Fruit fly (Drosophila melanogaster) whole organism, embryonic: Measurements from ENCODE around the gene SerRS.

Experiments
- CG1024 ChIP-seq: fragments of 200-800 bp; sonication (Bioruptor generic); IDR thresholded peaks from 2 replicates; pipeline ENCODE4 v1.3.6; 2022; ENCODE audit warnings: missing biosample characterization, missing genetic modification characterization
- CG10543 ChIP-seq: fragments of 200-800 bp; sonication (Bioruptor generic); optimal IDR thresholded peaks from 3 replicates; lab custom pipeline; 2017; ENCODE audit warnings: missing biosample characterization, mild to moderate bottlenecking, missing genetic modification characterization, moderate library complexity
- CG11504 ChIP-seq: fragments of 200-800 bp; sonication (Bioruptor generic); optimal IDR thresholded peaks from 3 replicates; lab custom pipeline; 2019; ENCODE audit warnings: missing biosample characterization, mild to moderate bottlenecking, missing genetic modification characterization, moderate library complexity
- CG11560 ChIP-seq: fragments of 200-800 bp; sonication (Bioruptor generic); IDR thresholded peaks from 3 replicates; pipeline ENCODE4 v1.3.6; 2022; ENCODE audit warnings: missing biosample characterization, missing genetic modification characterization
- CG11696 ChIP-seq: fragments of 200-800 bp; sonication (Bioruptor generic); IDR thresholded peaks from 2 replicates; pipeline ENCODE4 v1.3.6; 2022; ENCODE audit warnings: missing biosample characterization, missing genetic modification characterization
- CG13624 ChIP-seq: fragments of 200-800 bp; sonication (Bioruptor generic); optimal IDR thresholded peaks from 2 replicates; lab custom pipeline; 2016; ENCODE audit warnings: missing biosample characterization, missing genetic modification characterization
- CG1602 ChIP-seq: fragments of 200-800 bp; sonication (Bioruptor generic); optimal IDR thresholded peaks from 3 replicates; lab custom pipeline; 2016; ENCODE audit warnings: missing biosample characterization, missing genetic modification characterization
- CG16815 ChIP-seq: fragments of 200-800 bp; sonication (Bioruptor generic); optimal IDR thresholded peaks from 3 replicates; lab custom pipeline; 2017; ENCODE audit warnings: missing biosample characterization, mild to moderate bottlenecking, missing genetic modification characterization
- CG17186 ChIP-seq: fragments of 200-800 bp; sonication (Bioruptor generic); optimal IDR thresholded peaks from 3 replicates; lab custom pipeline; 2017; ENCODE audit warnings: missing biosample characterization, missing genetic modification reagents, missing genetic modification characterization
- CG17385 ChIP-seq: fragments of 200-800 bp; sonication (Bioruptor generic); optimal IDR thresholded peaks from 3 replicates; lab custom pipeline; 2018; ENCODE audit warnings: missing biosample characterization, mild to moderate bottlenecking, missing genetic modification characterization
- CG30431 ChIP-seq: fragments of 200-800 bp; sonication (Bioruptor generic); optimal IDR thresholded peaks from 2 replicates; lab custom pipeline; 2017; ENCODE audit warnings: missing biosample characterization, missing genetic modification characterization
- CG3065 ChIP-seq: fragments of 200-800 bp; sonication (Bioruptor generic); optimal IDR thresholded peaks from 2 replicates; lab custom pipeline; 2016; ENCODE audit warnings: missing biosample characterization, missing genetic modification characterization
- CG31441 ChIP-seq: fragments of 200-800 bp; sonication (Bioruptor generic); IDR thresholded peaks from 2 replicates; pipeline ENCODE4 v1.3.6; 2022; ENCODE audit warnings: missing biosample characterization, missing genetic modification characterization
- CG32532 ChIP-seq: fragments of 200-800 bp; sonication (Bioruptor generic); IDR thresholded peaks from 2 replicates; pipeline ENCODE4 v1.3.6; 2022; ENCODE audit warnings: missing biosample characterization, missing genetic modification characterization
- CG33557 ChIP-seq: fragments of 200-800 bp; sonication (Bioruptor generic); optimal IDR thresholded peaks from 2 replicates; lab custom pipeline; 2019; ENCODE audit warnings: missing biosample characterization, mild to moderate bottlenecking, missing genetic modification characterization, moderate library complexity
- CG5180 ChIP-seq: fragments of 200-800 bp; sonication (Bioruptor generic); optimal IDR thresholded peaks from 3 replicates; lab custom pipeline; 2017; ENCODE audit warnings: missing biosample characterization, missing genetic modification characterization, mild to moderate bottlenecking, moderate library complexity, missing genetic modification reagents
- CG6689 ChIP-seq: fragments of 200-800 bp; sonication (Bioruptor generic); IDR thresholded peaks from 2 replicates; pipeline ENCODE4 v1.3.6; 2022; ENCODE audit warnings: missing biosample characterization, missing genetic modification characterization
- CG7556 ChIP-seq: fragments of 200-800 bp; sonication (Bioruptor generic); optimal IDR thresholded peaks from 2 replicates; lab custom pipeline; 2017; ENCODE audit warnings: missing biosample characterization, mild to moderate bottlenecking, missing genetic modification characterization
- CG7928 ChIP-seq: fragments of 200-800 bp; sonication (Bioruptor generic); optimal IDR thresholded peaks from 2 replicates; lab custom pipeline; 2017; ENCODE audit warnings: missing biosample characterization, mild to moderate bottlenecking, missing genetic modification characterization
- CG9932 ChIP-seq: fragments of 200-800 bp; sonication (Bioruptor generic); IDR thresholded peaks from 2 replicates; pipeline ENCODE4 v1.3.6; 2022; ENCODE audit warnings: missing biosample characterization, missing genetic modification characterization
- Deaf1 ChIP-seq: fragments of 200-800 bp; optimal IDR thresholded peaks from 3 replicates; lab custom pipeline; 2019; ENCODE audit warnings: missing biosample characterization, mild to moderate bottlenecking, missing genetic modification characterization, moderate library complexity
- Dip2 ChIP-seq: fragments of 200-800 bp; sonication (Bioruptor generic); IDR thresholded peaks from 2 replicates; pipeline ENCODE4 v1.3.6; 2022; ENCODE audit warnings: missing biosample characterization, missing genetic modification characterization
- Doc2 ChIP-seq: fragments of 200-800 bp; sonication (Bioruptor generic); IDR thresholded peaks from 2 replicates; pipeline ENCODE4 v1.3.6; 2022; ENCODE audit warnings: missing biosample characterization, missing genetic modification characterization
- Dp ChIP-seq: fragments of 200-800 bp; sonication (Bioruptor generic); optimal IDR thresholded peaks from 2 replicates; lab custom pipeline; 2018; ENCODE audit warnings: missing biosample characterization, mild to moderate bottlenecking, missing genetic modification characterization, moderate library complexity
- Ets65A ChIP-seq: fragments of 200-800 bp; sonication (Bioruptor generic); peaks from one replicate; lab custom pipeline; 2016; ENCODE audit warnings: missing biosample characterization, missing genetic modification characterization
- Ets97D ChIP-seq: fragments of 200-800 bp; sonication (Bioruptor generic); optimal IDR thresholded peaks from 3 replicates; lab custom pipeline; 2016; ENCODE audit warnings: missing biosample characterization, missing genetic modification characterization
- Gsc ChIP-seq: fragments of 200-800 bp; sonication (Bioruptor generic); IDR thresholded peaks from 2 replicates; pipeline ENCODE4 v1.3.6; 2022; ENCODE audit warnings: missing biosample characterization, missing genetic modification characterization
- Hr3 ChIP-seq: fragments of 200-800 bp; sonication (Bioruptor generic); optimal IDR thresholded peaks from 3 replicates; lab custom pipeline; 2016; ENCODE audit warnings: missing biosample characterization, missing genetic modification characterization
- Hsf ChIP-seq: fragments of 200-800 bp; sonication (Bioruptor generic); optimal IDR thresholded peaks from 3 replicates; lab custom pipeline; 2016; ENCODE audit warnings: missing biosample characterization, missing genetic modification characterization
- Nf-YA ChIP-seq: fragments of 200-800 bp; sonication (Bioruptor generic); IDR thresholded peaks from 2 replicates; pipeline ENCODE4 v1.3.6; 2022; ENCODE audit warnings: missing biosample characterization, missing genetic modification characterization
- NfI ChIP-seq: fragments of 200-800 bp; sonication (Bioruptor generic); optimal IDR thresholded peaks from 3 replicates; lab custom pipeline; 2018; ENCODE audit warnings: missing biosample characterization, mild to moderate bottlenecking, missing genetic modification characterization, moderate library complexity
- Side ChIP-seq: fragments of 200-800 bp; sonication (Bioruptor generic); optimal IDR thresholded peaks from 2 replicates; lab custom pipeline; 2016; ENCODE audit warnings: missing biosample characterization, missing genetic modification characterization
- ap ChIP-seq: fragments of 200-800 bp; sonication (Bioruptor generic); IDR thresholded peaks from 2 replicates; pipeline ENCODE4 v1.3.6; 2022; ENCODE audit warnings: missing biosample characterization, missing genetic modification characterization
- bab2 ChIP-seq: fragments of 200-800 bp; sonication (Bioruptor generic); optimal IDR thresholded peaks from 2 replicates; lab custom pipeline; 2016; ENCODE audit warnings: missing biosample characterization, missing genetic modification characterization
- caup ChIP-seq: fragments of 200-800 bp; sonication (Bioruptor generic); optimal IDR thresholded peaks from 3 replicates; lab custom pipeline; 2017; ENCODE audit warnings: missing biosample characterization, mild to moderate bottlenecking, missing genetic modification characterization, moderate library complexity; ENCODE audit not compliant: severe bottlenecking
- dmrt99B ChIP-seq: fragments of 200-800 bp; sonication (Bioruptor generic); optimal IDR thresholded peaks from 2 replicates; lab custom pipeline; 2018; ENCODE audit warnings: missing biosample characterization, mild to moderate bottlenecking, missing genetic modification characterization, moderate library complexity
- ewg ChIP-seq: fragments of 200-800 bp; sonication (Bioruptor generic); optimal IDR thresholded peaks from 3 replicates; lab custom pipeline; 2017; ENCODE audit warnings: mild to moderate bottlenecking, missing biosample characterization, missing genetic modification reagents, missing genetic modification characterization
- eyg ChIP-seq: fragments of 200-800 bp; sonication (Bioruptor generic); optimal IDR thresholded peaks from 3 replicates; lab custom pipeline; 2016; ENCODE audit warnings: missing biosample characterization, missing genetic modification characterization
- fd64A ChIP-seq: fragments of 200-800 bp; sonication (Bioruptor generic); optimal IDR thresholded peaks from 3 replicates; lab custom pipeline; 2018; ENCODE audit warnings: missing biosample characterization, mild to moderate bottlenecking, missing genetic modification characterization
- ftz-f1 ChIP-seq: fragments of 200-800 bp; sonication (Bioruptor generic); optimal IDR thresholded peaks from 2 replicates; lab custom pipeline; 2016; ENCODE audit warnings: missing biosample characterization, missing genetic modification characterization
- gem ChIP-seq: fragments of 200-800 bp; sonication (Bioruptor generic); optimal IDR thresholded peaks from 2 replicates; lab custom pipeline; 2019; ENCODE audit warnings: missing biosample characterization, mild to moderate bottlenecking, missing genetic modification characterization, moderate library complexity
- grau ChIP-seq: fragments of 200-800 bp; optimal IDR thresholded peaks from 3 replicates; lab custom pipeline; 2019; ENCODE audit warnings: missing biosample characterization, mild to moderate bottlenecking, missing genetic modification characterization, moderate library complexity
- pan ChIP-seq, 4 experiments: fragments of >200 bp in 3 of 4; fragments of 200-800 bp in 1 of 4; sonication (Bioruptor generic) in 1 of 4; optimal IDR thresholded peaks in 3 of 4; IDR thresholded peaks in 1 of 4; 2 replicates each; pipeline versions ENCODE4 v1.3.6 to Lab custom; 2017 to 2022; ENCODE audit warnings: missing biosample characterization in 2 of 4, missing genetic modification characterization in 2 of 4, mixed read lengths in 1 of 4
- repo ChIP-seq: fragments of 200-800 bp; sonication (Bioruptor generic); optimal IDR thresholded peaks from 2 replicates; lab custom pipeline; 2016; ENCODE audit warnings: missing biosample characterization, missing genetic modification characterization
- sens ChIP-seq: fragments of 200-800 bp; sonication (Bioruptor generic); peaks from one replicate; lab custom pipeline; 2016; ENCODE audit warnings: missing biosample characterization, missing genetic modification characterization
- slp2 ChIP-seq: fragments of 200-800 bp; sonication (Bioruptor generic); optimal IDR thresholded peaks from 2 replicates; lab custom pipeline; 2016; ENCODE audit warnings: missing biosample characterization, missing genetic modification characterization
- ssp ChIP-seq: fragments of 200-800 bp; sonication (Bioruptor generic); IDR thresholded peaks from 2 replicates; pipeline ENCODE4 v1.3.6; 2022; ENCODE audit warnings: missing biosample characterization, missing genetic modification characterization
- zen ChIP-seq: fragments of 200-800 bp; sonication (Bioruptor generic); optimal IDR thresholded peaks from 3 replicates; lab custom pipeline; 2018; ENCODE audit warnings: missing biosample characterization, mild to moderate bottlenecking, missing genetic modification characterization, moderate library complexity
- zfh1 ChIP-seq: fragments of 200-800 bp; sonication (Bioruptor generic); IDR thresholded peaks from 3 replicates; pipeline ENCODE4 v1.3.6; 2022; ENCODE audit warnings: missing biosample characterization, missing genetic modification characterization
- zfh2 ChIP-seq: fragments of 200-800 bp; sonication (Bioruptor generic); optimal IDR thresholded peaks from 2 replicates; lab custom pipeline; 2016; ENCODE audit warnings: missing biosample characterization, missing genetic modification characterization

The SerRS gene

DNA sequence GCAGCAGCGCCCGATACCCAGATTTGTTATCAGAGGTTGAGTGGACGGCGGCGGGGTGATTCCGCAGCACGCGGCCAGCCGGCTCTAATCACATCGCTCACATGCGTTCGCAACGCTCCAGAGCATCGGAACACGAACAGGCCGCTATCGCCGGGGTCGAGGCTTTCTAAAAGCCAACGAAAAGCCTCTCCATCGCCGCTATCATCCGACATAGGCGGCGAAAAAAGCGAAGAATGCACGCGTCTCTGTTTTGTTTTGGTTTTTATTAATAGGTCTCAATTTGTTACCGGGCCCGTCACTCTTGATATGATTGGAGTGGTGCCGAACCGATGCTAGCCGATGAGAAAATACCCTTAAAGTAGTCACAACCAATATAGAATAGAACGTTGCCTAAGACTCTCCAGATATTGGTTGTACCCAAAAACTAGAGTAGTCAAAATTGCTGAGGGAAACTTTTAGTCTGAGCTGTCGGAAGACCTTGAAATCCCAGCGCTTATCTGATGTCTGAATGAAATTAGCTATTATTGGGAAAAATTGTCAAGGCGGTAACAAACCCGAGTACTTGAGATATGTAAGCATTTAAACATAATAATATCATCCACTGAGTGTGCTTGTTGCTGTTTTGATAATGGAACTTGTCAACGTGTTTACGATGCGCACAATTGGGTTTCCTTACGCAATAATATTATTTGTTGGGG, 4.9 kb upstream of the SerRS start, which contains the start of gene CG17261 (continued):
- TF ChIP-seq NfI (peak; percentile 15), gem (tag; lab: Kevin White, UChicago) (peak; percentile 52), caup (peak; percentile 69), eyg (GFP tag; lab: Kevin White, UChicago) (no peak), CG9932 (peak; percentile 63), CG11504 (peak; percentile 38), Dp (GFP tag; lab: Kevin White, UChicago) (no peak), Dip2 (GFP tag; lab: Robert Waterston, UW) (no peak), fd64A (GFP tag; lab: Kevin White, UChicago) (no peak), CG17385 (GFP tag; lab: Kevin White, UChicago) (peak; percentile 44), ewg (no peak), Doc2 (GFP tag; lab: Robert Waterston, UW) (no peak), dmrt99B (tag; lab: Kevin White, UChicago) (peak; percentile 22), Hr3 (GFP tag; lab: Kevin White, UChicago) (peak; percentile 10), CG3065 (no peak), repo (GFP tag; lab: Kevin White, UChicago) (no peak), CG16815 (GFP tag; lab: Kevin White, UChicago) (no peak), Ets65A (GFP tag; lab: Kevin White, UChicago) (no peak), CG30431 (no peak), Nf-YA (GFP tag; lab: Robert Waterston, UW) (no peak), CG13624 (GFP tag; lab: Kevin White, UChicago) (peak; percentile 38), CG1024 (GFP tag; lab: Robert Waterston, UW) (no peak), zen (tag; lab: Kevin White, UChicago) (no peak), grau (tag; lab: Kevin White, UChicago) (peak; percentile 49), CG11560 (tag; lab: Robert Waterston, UW) (no peak), ssp (GFP tag; lab: Robert Waterston, UW) (0 out of 2 replicates have a peak, but pooled peaks have one; percentile 18), Side (GFP tag; lab: Kevin White, UChicago) (peak; percentile 40), pan (optimal IDR thresholded peaks at IDR 0.05; lab: Kevin White, UChicago) (no peak), pan (GFP tag; optimal IDR thresholded peaks at IDR 0.05 in 1 of 2, IDR thresholded peaks at IDR 0.05 in 1 of 2) (peak in 1 of 2 experiments; percentile 31), sens (GFP tag; lab: Kevin White, UChicago) (peak; percentile 46), CG1602 (no peak), CG17186 (GFP tag; lab: Kevin White, UChicago) (no peak), CG10543 (GFP tag; lab: Kevin White, UChicago) (peak; percentile 88), ftz-f1 (GFP tag; lab: Kevin White, UChicago) (peak; percentile 87), ap (no peak), CG7556 (GFP tag; lab: Kevin White, UChicago) (peak; percentile 37), CG32532 (GFP tag; lab: Robert Waterston, UW) (peak; percentile 75), Ets97D (GFP tag; lab: Kevin White, UChicago) (no peak), slp2 (GFP tag; lab: Kevin White, UChicago) (no peak), CG6689 (GFP tag; lab: Robert Waterston, UW) (no peak), CG33557 (GFP tag; lab: Kevin White, UChicago) (no peak), CG5180 (no peak), zfh1 (GFP tag; lab: Robert Waterston, UW) (no peak), CG31441 (GFP tag; lab: Robert Waterston, UW) (0 out of 2 replicates have a peak, but pooled peaks have one; percentile 12), Deaf1 (tag; lab: Kevin White, UChicago) (peak; percentile 70), CG11696 (GFP tag; lab: Robert Waterston, UW) (no peak), Gsc (GFP tag; lab: Robert Waterston, UW) (no peak), Hsf (GFP tag; lab: Kevin White, UChicago) (peak; percentile 6), zfh2 (GFP tag; lab: Kevin White, UChicago) (peak; percentile 34), CG7928 (GFP tag; lab: Kevin White, UChicago) (no peak), bab2 (GFP tag; lab: Kevin White, UChicago) (peak; percentile 28)
